Worm (Caenorhabditis elegans): ENCODE data around the gene fipr-4.

- TF ChIP-seq Y67H2A.10 (GFP tag; conservative IDR thresholded peaks at IDR 0.05) = no peak
- TF ChIP-seq nfya-1 (tag; optimal IDR thresholded peaks at IDR 0.05; ENCODE audit: borderline replicate concordance, insufficient read depth) = no peak
- TF ChIP-seq zim-3 (tag; optimal IDR thresholded peaks at IDR 0.05) = no peak
- TF ChIP-seq attf-3 (GFP tag; conservative IDR thresholded peaks at IDR 0.05) = no peak
- TF ChIP-seq T26A5.8 (tag; optimal IDR thresholded peaks at IDR 0.05) = no peak
- no peak for TF ChIP-seq ztf-22 (GFP tag; optimal IDR thresholded peaks at IDR 0.05)
- no peak for TF ChIP-seq unc-62 (GFP tag; optimal IDR thresholded peaks at IDR 0.05)
- TF ChIP-seq hlh-26 (GFP tag; conservative IDR thresholded peaks at IDR 0.05) = no peak
- TF ChIP-seq ceh-79 (tag; optimal IDR thresholded peaks at IDR 0.05) = no peak
Measured at ce11 chrV:10277579-10277978, 49.3 kb upstream of the fipr-4 start, which contains the start of gene lys-1.

All from whole organism, young adult.